Worm (Caenorhabditis elegans): ENCODE data around the gene Y105C5B.8.
A peak's percentile ranks its signal among the peaks of the same experiment; 100 is the strongest.

Gene Y105C5B.8

DNA sequence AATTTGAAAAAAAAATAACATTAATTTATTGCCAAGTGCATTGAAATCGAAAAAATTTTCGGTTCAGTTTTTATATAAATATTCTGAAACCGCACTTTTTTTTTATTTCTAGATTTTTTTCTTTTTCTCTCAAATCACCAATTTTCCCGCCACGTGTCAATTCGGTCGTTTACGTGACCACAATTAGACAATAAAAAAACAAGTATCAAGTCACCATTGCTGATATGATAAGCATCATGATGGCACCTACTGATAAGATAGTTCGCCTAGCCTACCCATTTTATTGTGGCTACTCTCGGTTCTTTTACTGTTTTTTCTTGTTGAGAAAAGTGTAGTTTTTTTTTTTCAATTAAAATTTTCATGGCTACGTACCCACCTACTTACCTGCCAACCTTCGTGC is 3.2 kb upstream of the Y105C5B.8 start (continued):
- no peak for TF ChIP-seq Y105C5A.15 (GFP tag; IDR thresholded peaks at IDR 0.05)
- peak; percentile 15 for TF ChIP-seq nhr-77 (tag; optimal IDR thresholded peaks at IDR 0.05)
- no peak for TF ChIP-seq set-16 (GFP tag; IDR thresholded peaks at IDR 0.05)
- TF ChIP-seq mdl-1 (tag; optimal IDR thresholded peaks at IDR 0.05), result peak in 1 of 2 experiments; percentile 51
- peak; percentile 3 for TF ChIP-seq nhr-48 (tag; optimal IDR thresholded peaks at IDR 0.05)
- TF ChIP-seq arid-1 (GFP tag; conservative IDR thresholded peaks at IDR 0.05), result no peak
- TF ChIP-seq daf-16 (GFP tag; optimal IDR thresholded peaks at IDR 0.05), result peak in 1 of 2 experiments; percentile 43
- TF ChIP-seq daf-16 (tag; optimal IDR thresholded peaks at IDR 0.05), result peak; percentile 81

DNA sequence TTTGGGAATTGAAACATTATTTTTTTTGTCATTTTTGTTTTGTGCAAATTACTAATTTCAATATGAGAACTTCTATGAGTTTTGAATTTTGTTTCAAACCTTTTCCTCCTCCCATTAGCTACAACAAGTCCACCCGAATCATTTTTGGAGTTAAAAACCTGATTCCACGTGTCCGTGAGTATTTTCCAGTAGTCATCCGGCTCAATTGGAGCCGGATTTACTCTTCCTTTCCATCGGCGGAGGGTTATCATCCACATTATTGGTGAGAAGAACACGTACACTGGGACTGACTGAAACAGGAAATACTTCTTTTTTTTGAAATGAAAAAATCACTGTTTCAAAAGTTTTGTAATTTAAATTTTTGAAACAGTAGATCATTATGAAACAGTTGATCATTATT is 3.6 kb downstream of the Y105C5B.8 start:
- no peak for TF ChIP-seq ctbp-1 (GFP tag; IDR thresholded peaks at IDR 0.05)
- TF ChIP-seq aha-1 (tag), result peak; percentile 96

DNA sequence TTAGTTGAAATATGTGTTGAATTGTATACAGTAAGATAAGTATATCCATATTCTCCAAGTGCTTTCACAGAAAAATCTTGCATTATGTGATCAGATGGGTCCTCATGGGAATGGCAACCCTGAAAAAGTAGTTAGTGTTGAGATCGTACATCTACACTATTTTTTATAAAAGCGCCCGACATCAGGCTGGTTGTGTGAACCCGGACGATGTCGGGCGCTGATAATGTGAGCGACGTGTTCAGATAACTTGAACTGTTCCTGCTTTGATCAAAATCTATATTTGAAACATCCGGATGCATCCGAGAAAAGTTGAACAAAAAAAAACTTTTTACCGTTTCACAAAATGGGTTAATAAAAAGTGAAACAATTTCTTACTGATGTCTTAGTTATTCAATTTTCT is 11.6 kb downstream of the Y105C5B.8 start:
- TF ChIP-seq ceh-32 (tag; optimal IDR thresholded peaks at IDR 0.05; ENCODE audit: poor library complexity) (no peak), lir-3 (tag; optimal IDR thresholded peaks at IDR 0.05) (no peak), dpl-1 (GFP tag; optimal IDR thresholded peaks at IDR 0.05) (no peak), nhr-10 (tag; optimal IDR thresholded peaks at IDR 0.05) (no peak), unc-62 (GFP tag; optimal IDR thresholded peaks at IDR 0.05 in 1 of 2) (no peak), unc-62 (tag; optimal IDR thresholded peaks at IDR 0.05) (no peak), rbr-2 (tag; optimal IDR thresholded peaks at IDR 0.05) (no peak), D1046.2 (GFP tag; IDR thresholded peaks at IDR 0.05) (no peak), ceh-20 (GFP tag; IDR thresholded peaks at IDR 0.05) (no peak), nhr-6 (tag; optimal IDR thresholded peaks at IDR 0.05) (no peak), ztf-7 (tag; optimal IDR thresholded peaks at IDR 0.05) (no peak), jun-1 (tag; optimal IDR thresholded peaks at IDR 0.05) (no peak), skn-1 (tag; optimal IDR thresholded peaks at IDR 0.05) (no peak), lin-29 (GFP tag; IDR thresholded peaks at IDR 0.05) (no peak), unc-39 (tag; optimal IDR thresholded peaks at IDR 0.05) (no peak), unc-130 (GFP tag; optimal IDR thresholded peaks at IDR 0.05) (no peak), set-16 (GFP tag; IDR thresholded peaks at IDR 0.05) (no peak), Y75B8A.6 (GFP tag; IDR thresholded peaks at IDR 0.05) (no peak), Y105C5A.15 (GFP tag; IDR thresholded peaks at IDR 0.05) (no peak), nhr-25 (tag; optimal IDR thresholded peaks at IDR 0.05; ENCODE audit: borderline replicate concordance, insufficient read depth) (no peak)

DNA sequence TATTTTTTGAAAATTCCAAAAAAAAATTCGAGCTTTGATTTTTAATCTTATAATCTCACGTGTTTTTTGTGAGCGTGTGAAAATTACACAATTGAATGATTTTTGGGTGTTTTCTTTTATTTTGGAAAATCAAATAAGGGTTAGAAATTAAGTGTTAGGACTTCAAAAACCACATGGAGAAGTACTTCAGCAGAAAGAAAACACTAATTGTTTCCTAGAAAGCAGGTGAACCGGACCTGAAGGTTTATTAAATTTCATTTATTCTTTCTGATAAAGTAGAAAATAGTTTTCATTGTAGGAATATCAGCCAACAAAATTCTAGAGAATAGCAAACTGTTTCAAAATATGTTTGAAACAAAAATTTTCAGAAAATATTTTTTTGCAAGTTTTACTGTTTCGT is 18.4 kb downstream of the Y105C5B.8 start:
- TF ChIP-seq aly-2 (tag; optimal IDR thresholded peaks at IDR 0.05) (no peak), ceh-28 (tag; optimal IDR thresholded peaks at IDR 0.05) (no peak), daf-19 (GFP tag; conservative IDR thresholded peaks at IDR 0.05) (no peak), ama-1 (optimal IDR thresholded peaks at IDR 0.05) (no peak)

DNA sequence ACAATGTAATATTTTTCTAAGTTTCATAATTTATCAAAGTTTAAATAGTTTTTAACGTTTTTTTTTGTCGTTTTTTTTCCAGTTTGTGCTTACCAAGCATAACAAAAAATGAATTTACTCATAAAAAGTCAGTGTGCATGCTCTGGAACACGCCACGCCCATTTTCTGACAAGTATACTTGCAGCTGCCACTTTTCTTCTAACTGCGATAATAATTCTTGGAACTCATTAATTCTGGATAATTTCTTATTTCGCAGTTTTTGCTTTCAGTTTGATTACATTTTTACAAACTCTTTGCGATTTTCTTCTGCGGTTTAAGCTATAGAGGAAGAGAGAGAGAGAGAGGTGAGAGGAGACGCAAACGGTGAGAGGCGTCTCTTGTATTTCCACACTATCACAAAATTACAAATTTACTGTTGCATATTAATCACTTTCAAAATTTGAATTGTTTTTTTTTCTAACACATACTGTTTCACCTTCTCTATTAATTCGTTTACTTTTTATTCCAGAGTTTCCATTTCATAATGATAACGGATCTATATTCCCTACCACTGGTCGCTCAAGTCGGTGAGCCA is 20.5 kb downstream of the Y105C5B.8 start, which contains the start of gene srv-15:
srv-15 (plus strand) TSS at position 524 of the 574 bp plus-strand sequence.
- no peak for TF ChIP-seq tag-97 (GFP tag; IDR thresholded peaks at IDR 0.05)
- TF ChIP-seq duxl-1 (tag; optimal IDR thresholded peaks at IDR 0.05; ENCODE audit: poor library complexity), result no peak
- peak; percentile 61 for TF ChIP-seq aha-1 (tag)
- no peak for TF ChIP-seq zip-2 (tag; optimal IDR thresholded peaks at IDR 0.05)
- TF ChIP-seq T20F7.1 (GFP tag; optimal IDR thresholded peaks at IDR 0.05), result no peak
- no peak for TF ChIP-seq nhr-6 (tag; optimal IDR thresholded peaks at IDR 0.05)
- TF ChIP-seq nhr-11 (tag; optimal IDR thresholded peaks at IDR 0.05), result peak; percentile 8
- TF ChIP-seq dve-1 (tag; optimal IDR thresholded peaks at IDR 0.05; ENCODE audit: insufficient read depth), result no peak
